Worm (Caenorhabditis elegans) whole organism, L1 larva: ENCODE measurements around the gene pdfr-1.

ENCODE experiments used
- C04F5.9 ChIP-seq: sonication (generic microtip); optimal IDR thresholded peaks from 2 replicates; lab custom pipeline; 2016; ENCODE audit warnings: missing genetic modification characterization, missing compliant biosample characterization
- C34B4.2 ChIP-seq: sonication (generic microtip); optimal IDR thresholded peaks from 2 replicates; lab custom pipeline; 2017; ENCODE audit warnings: mild to moderate bottlenecking, missing genetic modification characterization, missing compliant biosample characterization
- Y116A8C.19 ChIP-seq: sonication (generic microtip); optimal IDR thresholded peaks from 2 replicates; lab custom pipeline; 2016; ENCODE audit warnings: missing compliant biosample characterization, missing genetic modification characterization, borderline replicate concordance
- aha-1 ChIP-seq: fragments of 150-350 bp; optimal IDR thresholded peaks from 2 replicates; lab custom pipeline; 2014; ENCODE audit warnings: missing biosample characterization, missing genetic modification characterization
- alr-1 ChIP-seq: fragments of 200-800 bp; sonication (Bioruptor generic); optimal IDR thresholded peaks from 2 replicates; lab custom pipeline; 2018; ENCODE audit warnings: borderline replicate concordance, mild to moderate bottlenecking, missing genetic modification characterization, missing compliant biosample characterization
- ama-1 ChIP-seq: fragments of 150-350 bp; optimal IDR thresholded peaks from 2 replicates; lab custom pipeline; 2014
- blmp-1 ChIP-seq: fragments of 150-350 bp; optimal IDR thresholded peaks from 2 replicates; lab custom pipeline; 2014; ENCODE audit warnings: missing biosample characterization, missing genetic modification characterization
- ceh-82 ChIP-seq, 3 experiments: fragments of 150-350 bp in 1 of 3; sonication (generic microtip) in 2 of 3; optimal IDR thresholded peaks; 2 replicates each; lab custom pipeline; 2014 to 2017; ENCODE audit warnings: missing biosample characterization in 3 of 3, missing genetic modification characterization in 3 of 3
- ces-1 ChIP-seq: fragments of 150-350 bp; optimal IDR thresholded peaks from 2 replicates; lab custom pipeline; 2014; ENCODE audit warnings: missing biosample characterization, missing genetic modification reagents, missing genetic modification characterization
- dpl-1 ChIP-seq, 3 experiments: fragments of 150-350 bp in 2 of 3; sonication (generic microtip) in 1 of 3; optimal IDR thresholded peaks; 2 replicates each; lab custom pipeline; 2014 to 2017; ENCODE audit warnings: missing biosample characterization in 3 of 3, missing genetic modification characterization in 3 of 3, missing genetic modification reagents in 3 of 3
- dsc-1 ChIP-seq: sonication (generic microtip); optimal IDR thresholded peaks from 2 replicates; lab custom pipeline; 2016; ENCODE audit warnings: mild to moderate bottlenecking, missing genetic modification characterization, missing compliant biosample characterization
- efl-1 ChIP-seq, 4 experiments: fragments of 150-350 bp; optimal IDR thresholded peaks in 3 of 4; peaks in 1 of 4; 1 replicate in 1 of 4; 2 replicates in 3 of 4; lab custom pipeline; 2014; ENCODE audit warnings: missing biosample characterization in 2 of 4, missing genetic modification characterization in 2 of 4, missing genetic modification reagents in 2 of 4
- egl-13 ChIP-seq: sonication (generic microtip); optimal IDR thresholded peaks from 2 replicates; lab custom pipeline; 2016; ENCODE audit warnings: missing genotype, missing genetic modification reagents, missing genetic modification characterization, missing compliant biosample characterization
- ets-5 ChIP-seq: fragments of 200-800 bp; sonication (Bioruptor generic); IDR thresholded peaks from 2 replicates; pipeline ENCODE4 v1.3.6; 2022; ENCODE audit warnings: missing genetic modification characterization, missing compliant biosample characterization
- fkh-4 ChIP-seq: sonication (generic microtip); optimal IDR thresholded peaks from 2 replicates; lab custom pipeline; 2016; ENCODE audit warnings: missing compliant biosample characterization, missing genetic modification characterization, borderline replicate concordance
- irx-1 ChIP-seq: sonication (generic microtip); optimal IDR thresholded peaks from 2 replicates; lab custom pipeline; 2016; ENCODE audit warnings: missing genetic modification characterization, missing compliant biosample characterization
- jun-1 ChIP-seq: fragments of 150-350 bp; optimal IDR thresholded peaks from 2 replicates; lab custom pipeline; 2014; ENCODE audit warnings: missing biosample characterization, missing genetic modification reagents, missing genetic modification characterization
- lin-13 ChIP-seq: fragments of 150-350 bp; optimal IDR thresholded peaks from 2 replicates; lab custom pipeline; 2014; ENCODE audit warnings: missing biosample characterization, missing genetic modification reagents, missing genetic modification characterization
- lin-14 ChIP-seq: fragments of 200-800 bp; sonication (Bioruptor generic); optimal IDR thresholded peaks from 2 replicates; lab custom pipeline; 2018; ENCODE audit warnings: mild to moderate bottlenecking, missing genetic modification characterization, moderate library complexity, missing compliant biosample characterization
- lin-15B ChIP-seq: fragments of 150-350 bp; sonication (generic microtip); optimal IDR thresholded peaks from 3 replicates; lab custom pipeline; 2014; ENCODE audit warnings: missing biosample characterization, missing genetic modification characterization
- lin-35 ChIP-seq, 2 experiments: fragments of 150-350 bp; optimal IDR thresholded peaks; 2 replicates each; lab custom pipeline; 2014; ENCODE audit warnings: missing biosample characterization in 2 of 2, missing genetic modification characterization in 2 of 2, missing genetic modification reagents in 2 of 2
- lin-39 ChIP-seq: fragments of 150-350 bp; optimal IDR thresholded peaks from 2 replicates; lab custom pipeline; 2014; ENCODE audit warnings: missing biosample characterization, missing genetic modification reagents, missing genetic modification characterization
- lir-3 ChIP-seq: sonication (generic microtip); optimal IDR thresholded peaks from 2 replicates; lab custom pipeline; 2016; ENCODE audit warnings: mild to moderate bottlenecking, missing genetic modification characterization, moderate library complexity, missing compliant biosample characterization; ENCODE audit not compliant: poor library complexity
- lsy-2 ChIP-seq, 2 experiments: fragments of 150-350 bp; optimal IDR thresholded peaks; 2 replicates each; lab custom pipeline; 2014; ENCODE audit warnings: missing biosample characterization in 2 of 2, missing genetic modification characterization in 2 of 2
- mab-9 ChIP-seq: fragments of 200-800 bp; sonication (Bioruptor generic); IDR thresholded peaks from 2 replicates; pipeline ENCODE4 v1.3.6; 2022; ENCODE audit warnings: missing genetic modification reagents, missing genetic modification characterization, missing compliant biosample characterization
- mef-2 ChIP-seq: fragments of 150-350 bp; optimal IDR thresholded peaks from 2 replicates; lab custom pipeline; 2014; ENCODE audit warnings: missing biosample characterization, missing genetic modification characterization
- mep-1 ChIP-seq: fragments of 150-350 bp; optimal IDR thresholded peaks from 2 replicates; lab custom pipeline; 2014; ENCODE audit warnings: missing biosample characterization, missing genetic modification characterization
- nhr-20 ChIP-seq: sonication (generic microtip); optimal IDR thresholded peaks from 2 replicates; lab custom pipeline; 2016; ENCODE audit warnings: mild to moderate bottlenecking, missing genetic modification characterization, missing compliant biosample characterization
- nhr-237 ChIP-seq: fragments of 150-350 bp; optimal IDR thresholded peaks from 2 replicates; lab custom pipeline; 2014; ENCODE audit warnings: missing biosample characterization, missing genetic modification characterization
- nhr-28 ChIP-seq: fragments of 150-350 bp; optimal IDR thresholded peaks from 2 replicates; lab custom pipeline; 2014; ENCODE audit warnings: missing biosample characterization, missing genetic modification characterization
- nhr-71 ChIP-seq: sonication (generic microtip); optimal IDR thresholded peaks from 2 replicates; lab custom pipeline; 2016; ENCODE audit warnings: mild to moderate bottlenecking, missing genetic modification characterization, moderate library complexity, missing compliant biosample characterization
- nhr-76 ChIP-seq: sonication (generic microtip); optimal IDR thresholded peaks from 2 replicates; lab custom pipeline; 2017; ENCODE audit warnings: missing biosample characterization, missing genetic modification characterization
- nhr-77 ChIP-seq: fragments of 150-350 bp; optimal IDR thresholded peaks from 2 replicates; lab custom pipeline; 2014; ENCODE audit warnings: missing biosample characterization, missing genetic modification characterization
- rnt-1 ChIP-seq: sonication (generic microtip); optimal IDR thresholded peaks from 2 replicates; lab custom pipeline; 2016; ENCODE audit warnings: mild to moderate bottlenecking, missing genetic modification characterization, moderate library complexity, missing compliant biosample characterization
- snpc-4 ChIP-seq: fragments of 150-350 bp; optimal IDR thresholded peaks from 2 replicates; lab custom pipeline; 2014; ENCODE audit warnings: missing biosample characterization, missing genetic modification characterization
- sox-4 ChIP-seq: sonication (generic microtip); optimal IDR thresholded peaks from 2 replicates; lab custom pipeline; 2016; ENCODE audit warnings: missing genetic modification characterization, missing compliant biosample characterization
- sup-37 ChIP-seq: fragments of 200-800 bp; sonication (Bioruptor generic); optimal IDR thresholded peaks from 2 replicates; lab custom pipeline; 2018; ENCODE audit warnings: mild to moderate bottlenecking, missing genetic modification characterization, missing compliant biosample characterization
- swsn-7 ChIP-seq: sonication (generic microtip); optimal IDR thresholded peaks from 2 replicates; lab custom pipeline; 2016; ENCODE audit warnings: missing genetic modification characterization, missing compliant biosample characterization
- ztf-4 ChIP-seq: fragments of 150-350 bp; optimal IDR thresholded peaks from 2 replicates; lab custom pipeline; 2014; ENCODE audit warnings: missing biosample characterization, missing genetic modification characterization

pdfr-1 gene

DNA sequence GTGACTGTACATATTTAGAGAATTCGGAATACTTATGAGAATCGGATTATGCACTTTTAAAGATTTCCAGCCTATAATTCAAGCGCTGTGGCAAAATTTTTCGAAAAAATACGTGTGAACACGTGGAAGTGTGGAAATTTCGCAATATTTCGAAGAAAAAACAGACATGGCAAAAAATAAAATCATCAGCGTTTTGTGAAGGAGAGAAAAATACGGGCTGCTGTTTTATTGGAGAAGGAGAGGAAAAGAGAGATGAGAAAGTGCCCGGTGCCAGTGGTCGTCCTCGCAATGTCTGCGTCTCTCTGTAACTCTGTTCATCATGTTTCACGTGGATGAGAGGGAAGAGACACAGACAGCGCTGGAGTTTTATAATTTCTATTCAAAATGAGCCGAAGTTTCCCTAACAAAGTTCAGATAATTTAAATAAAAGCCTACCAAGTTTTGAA is 45.8 kb downstream of the pdfr-1 start (continued):
- TF ChIP-seq egl-13 (tag; lab: Kevin White, UChicago) (peak; percentile 7), nhr-77 (tag; lab: Kevin White, UChicago) (peak; percentile 45), lin-35 (GFP tag; optimal IDR thresholded peaks at IDR 0.05; lab: Kevin White, UChicago) (peak; percentile 75 to 79), ceh-82 (tag; optimal IDR thresholded peaks at IDR 0.05; lab: Kevin White, UChicago) (peak; percentile 29 to 61 (median 52)), alr-1 (no peak), aha-1 (tag; lab: Kevin White, UChicago) (no peak), nhr-20 (tag; lab: Kevin White, UChicago) (peak; percentile 72), ces-1 (no peak), ets-5 (no peak), mef-2 (tag; lab: Kevin White, UChicago) (no peak), lin-13 (GFP tag; lab: Kevin White, UChicago) (peak; percentile 74), snpc-4 (peak; percentile 56), jun-1 (tag; lab: Kevin White, UChicago) (peak; percentile 58), ztf-4 (tag; lab: Kevin White, UChicago) (peak; percentile 61), fkh-4 (tag; lab: Kevin White, UChicago) (no peak), irx-1 (peak; percentile 44), mab-9 (GFP tag; lab: Robert Waterston, UW) (peak; percentile 47; the same call in 1 of the 2 replicates), lin-14 (GFP tag; lab: Kevin White, UChicago) (peak; percentile 90), sox-4 (no peak), C04F5.9 (tag; lab: Kevin White, UChicago) (no peak), C34B4.2 (no peak), swsn-7 (tag; lab: Kevin White, UChicago) (peak; percentile 74), lir-3 (tag; lab: Kevin White, UChicago) (no peak), mep-1 (tag; lab: Kevin White, UChicago) (peak; percentile 75), efl-1 (optimal IDR thresholded peaks at IDR 0.05; lab: Kevin White, UChicago) (peak; percentile 78 to 79), efl-1 (GFP tag; optimal IDR thresholded peaks at IDR 0.05 in 1 of 2; lab: Kevin White, UChicago) (peak; percentile 73 to 96), lin-15B (tag; lab: Kevin White, UChicago) (no peak), nhr-237 (tag; lab: Kevin White, UChicago) (no peak), lin-39 (tag; lab: Kevin White, UChicago) (peak; percentile 13), nhr-76 (tag; lab: Kevin White, UChicago) (no peak), ama-1 (peak; percentile 77), blmp-1 (tag; lab: Kevin White, UChicago) (peak; percentile 82), sup-37 (GFP tag; lab: Kevin White, UChicago) (no peak)
- TF ChIP-seq, all 84 proteins: peak for 48

- TF ChIP-seq blmp-1 (tag; lab: Kevin White, UChicago), result peak; percentile 29
- TF ChIP-seq nhr-28 (tag; lab: Kevin White, UChicago), result no peak
- no peak for TF ChIP-seq efl-1 (optimal IDR thresholded peaks at IDR 0.05; lab: Kevin White, UChicago)
- TF ChIP-seq efl-1 (GFP tag; optimal IDR thresholded peaks at IDR 0.05 in 1 of 2; lab: Kevin White, UChicago), result peak in 1 of 2 experiments; percentile 73
Measured at ce11 chrIII:6605442-6605992, 46.4 kb downstream of the pdfr-1 start.

- TF ChIP-seq Y116A8C.19 (tag; lab: Kevin White, UChicago), result no peak
- peak; percentile 14 to 58 for TF ChIP-seq lin-35 (GFP tag; optimal IDR thresholded peaks at IDR 0.05; lab: Kevin White, UChicago)
- no peak for TF ChIP-seq efl-1 (optimal IDR thresholded peaks at IDR 0.05; lab: Kevin White, UChicago)
- peak in 1 of 2 experiments; percentile 12 for TF ChIP-seq efl-1 (GFP tag; optimal IDR thresholded peaks at IDR 0.05 in 1 of 2; lab: Kevin White, UChicago)
- TF ChIP-seq nhr-71 (tag; lab: Kevin White, UChicago), result peak; percentile 0
- TF ChIP-seq nhr-77 (tag; lab: Kevin White, UChicago), result no peak
- peak; percentile 19 for TF ChIP-seq lin-14 (GFP tag; lab: Kevin White, UChicago)
- TF ChIP-seq rnt-1 (tag; lab: Kevin White, UChicago), result peak; percentile 4
- TF ChIP-seq dsc-1, result no peak
- TF ChIP-seq blmp-1 (tag; lab: Kevin White, UChicago), result peak; percentile 76
- peak in 2 of 3 experiments; percentile 3 to 6 for TF ChIP-seq dpl-1 (GFP tag; optimal IDR thresholded peaks at IDR 0.05; lab: Kevin White, UChicago)
- peak in 1 of 2 experiments; percentile 0 for TF ChIP-seq lsy-2 (tag; optimal IDR thresholded peaks at IDR 0.05; lab: Kevin White, UChicago)
- TF ChIP-seq jun-1 (tag; lab: Kevin White, UChicago), result peak; percentile 15
Measured at ce11 chrIII:6604317-6604716, 47.6 kb downstream of the pdfr-1 start.
